Worm (Caenorhabditis elegans): ENCODE results near the gene str-92.

ce11 chrV:17665906-17666305, 10.5 kb downstream of the str-92 start, which contains the start of gene F59A1.11:
- TF ChIP-seq fos-1 (tag; optimal IDR thresholded peaks at IDR 0.05) (no peak), nhr-237 (tag; optimal IDR thresholded peaks at IDR 0.05) (no peak), ztf-11 (tag; optimal IDR thresholded peaks at IDR 0.05) (no peak), nhr-76 (tag; optimal IDR thresholded peaks at IDR 0.05) (no peak), skn-1 (tag; optimal IDR thresholded peaks at IDR 0.05) (no peak), zip-11 (GFP tag; IDR thresholded peaks at IDR 0.05) (no peak)
